Worm (Caenorhabditis elegans) whole organism, L4 larva: Measurements from ENCODE around the gene lact-7.

Source experiments
- D1046.2 ChIP-seq: fragments of 200-800 bp; sonication (Bioruptor generic); IDR thresholded peaks from 2 replicates; pipeline ENCODE4 v1.3.6; 2022; ENCODE audit warnings: missing genetic modification characterization, missing compliant biosample characterization
- T20F7.1 ChIP-seq: fragments of 200-800 bp; sonication (Bioruptor generic); optimal IDR thresholded peaks from 2 replicates; lab custom pipeline; 2018; ENCODE audit warnings: mild to moderate bottlenecking, missing genetic modification characterization, missing compliant biosample characterization
- Y48G9A.11 ChIP-seq: fragments of 200-800 bp; sonication (Bioruptor generic); IDR thresholded peaks from 2 replicates; pipeline ENCODE4 v1.3.6; 2022; ENCODE audit warnings: missing genetic modification reagents, missing genetic modification characterization, missing compliant biosample characterization
- ZK546.5 ChIP-seq, 2 experiments: sonication (generic microtip); optimal IDR thresholded peaks; 2 replicates each; lab custom pipeline; 2017; ENCODE audit warnings: missing biosample characterization in 2 of 2, missing genetic modification characterization in 2 of 2
- aly-2 ChIP-seq: sonication (generic microtip); optimal IDR thresholded peaks from 2 replicates; lab custom pipeline; 2018; ENCODE audit warnings: missing biosample characterization, missing genetic modification characterization
- ama-1 ChIP-seq: fragments of 150-350 bp; optimal IDR thresholded peaks from 2 replicates; lab custom pipeline; 2014; ENCODE audit warnings: inconsistent platforms, mixed read lengths
- arid-1 ChIP-seq: fragments of 200-800 bp; sonication (Bioruptor generic); conservative IDR thresholded peaks from 2 replicates; pipeline ENCODE4 v1.3.6; 2022; ENCODE audit warnings: missing genetic modification reagents, missing genetic modification characterization, missing compliant biosample characterization
- ceh-20 ChIP-seq: fragments of 200-800 bp; sonication (Bioruptor generic); IDR thresholded peaks from 2 replicates; pipeline ENCODE4 v1.3.6; 2022; ENCODE audit warnings: missing genetic modification reagents, missing genetic modification characterization, missing compliant biosample characterization
- ceh-28 ChIP-seq: fragments of 150-350 bp; optimal IDR thresholded peaks from 2 replicates; lab custom pipeline; 2014; ENCODE audit warnings: missing biosample characterization, missing genetic modification reagents, missing genetic modification characterization
- ceh-82 ChIP-seq: sonication (generic microtip); optimal IDR thresholded peaks from 2 replicates; lab custom pipeline; 2017; ENCODE audit warnings: missing biosample characterization, missing genetic modification characterization
- daf-16 ChIP-seq, 3 experiments: sonication (generic microtip); optimal IDR thresholded peaks; 2 replicates each; lab custom pipeline; 2016 to 2017; ENCODE audit warnings: missing genetic modification characterization in 3 of 3, missing genetic modification reagents in 3 of 3, mild to moderate bottlenecking in 2 of 3, missing compliant biosample characterization in 2 of 3, missing biosample characterization in 1 of 3, moderate library complexity in 1 of 3
- daf-19 ChIP-seq: fragments of 200-800 bp; sonication (Bioruptor generic); conservative IDR thresholded peaks from 2 replicates; pipeline ENCODE4 v1.3.6; 2022; ENCODE audit warnings: missing genetic modification characterization, missing compliant biosample characterization
- dmd-6 ChIP-seq: fragments of 200-800 bp; sonication (Bioruptor generic); IDR thresholded peaks from 2 replicates; pipeline ENCODE4 v1.3.6; 2022; ENCODE audit warnings: missing genetic modification reagents, missing genetic modification characterization, missing compliant biosample characterization
- dmd-9 ChIP-seq: fragments of 200-800 bp; sonication (Bioruptor generic); IDR thresholded peaks from 2 replicates; pipeline ENCODE4 v1.3.6; 2022; ENCODE audit warnings: missing genetic modification reagents, missing genetic modification characterization, missing compliant biosample characterization
- dpl-1 ChIP-seq: fragments of 150-350 bp; optimal IDR thresholded peaks from 2 replicates; lab custom pipeline; 2014; ENCODE audit warnings: missing biosample characterization, missing genetic modification reagents, missing genetic modification characterization
- duxl-1 ChIP-seq: sonication (generic microtip); optimal IDR thresholded peaks from 2 replicates; lab custom pipeline; 2016; ENCODE audit warnings: mild to moderate bottlenecking, missing genetic modification characterization, moderate library complexity, missing compliant biosample characterization; ENCODE audit not compliant: poor library complexity
- dve-1 ChIP-seq: sonication (generic microtip); optimal IDR thresholded peaks from 2 replicates; lab custom pipeline; 2017; ENCODE audit warnings: antibody characterized with exemption, mild to moderate bottlenecking, missing genetic modification characterization, missing compliant biosample characterization; ENCODE audit not compliant: insufficient read depth
- egl-27 ChIP-seq: sonication (generic microtip); optimal IDR thresholded peaks from 3 replicates; lab custom pipeline; 2017; ENCODE audit warnings: missing biosample characterization, missing genetic modification reagents, missing genetic modification characterization
- egl-43 ChIP-seq: fragments of 200-800 bp; sonication (Bioruptor generic); IDR thresholded peaks from 2 replicates; pipeline ENCODE4 v1.3.6; 2022; ENCODE audit warnings: missing genetic modification reagents, missing genetic modification characterization, missing compliant biosample characterization
- fos-1 ChIP-seq: fragments of 150-350 bp; optimal IDR thresholded peaks from 2 replicates; lab custom pipeline; 2014; ENCODE audit warnings: missing biosample characterization, missing genetic modification characterization
- hif-1 ChIP-seq, 2 experiments: sonication (generic microtip); optimal IDR thresholded peaks; 2 replicates each; lab custom pipeline; 2016 to 2017; ENCODE audit warnings: missing compliant biosample characterization in 2 of 2, missing genetic modification characterization in 2 of 2, missing genetic modification reagents in 2 of 2, missing genotype in 2 of 2, mild to moderate bottlenecking in 1 of 2
- hlh-11 ChIP-seq: fragments of 200-800 bp; sonication (Bioruptor generic); optimal IDR thresholded peaks from 2 replicates; lab custom pipeline; 2018; ENCODE audit warnings: mild to moderate bottlenecking, missing genetic modification characterization, missing compliant biosample characterization
- hmg-1.1 ChIP-seq: fragments of 200-800 bp; sonication (Bioruptor generic); IDR thresholded peaks from 2 replicates; pipeline ENCODE4 v1.3.6; 2022; ENCODE audit warnings: missing genetic modification reagents, missing genetic modification characterization, missing compliant biosample characterization
- jun-1 ChIP-seq: fragments of 150-350 bp; optimal IDR thresholded peaks from 2 replicates; lab custom pipeline; 2014; ENCODE audit warnings: missing biosample characterization, missing genetic modification reagents, missing genetic modification characterization
- lim-7 ChIP-seq: fragments of 200-800 bp; sonication (Bioruptor generic); IDR thresholded peaks from 2 replicates; pipeline ENCODE4 v1.3.6; 2022; ENCODE audit warnings: missing genetic modification characterization, missing compliant biosample characterization
- lin-1 ChIP-seq: fragments of 200-800 bp; sonication (Bioruptor generic); IDR thresholded peaks from 2 replicates; pipeline ENCODE4 v1.3.6; 2022; ENCODE audit warnings: missing genetic modification reagents, missing genetic modification characterization, missing compliant biosample characterization
- lin-13 ChIP-seq: fragments of 150-350 bp; optimal IDR thresholded peaks from 2 replicates; lab custom pipeline; 2014; ENCODE audit warnings: missing biosample characterization, missing genetic modification reagents, missing genetic modification characterization
- lin-15B ChIP-seq: fragments of 150-350 bp; sonication (generic microtip); optimal IDR thresholded peaks from 3 replicates; lab custom pipeline; 2014; ENCODE audit warnings: missing biosample characterization, missing genetic modification characterization
- lin-29 ChIP-seq: fragments of 200-800 bp; sonication (Bioruptor generic); IDR thresholded peaks from 2 replicates; pipeline ENCODE4 v1.3.6; 2022; ENCODE audit warnings: missing genetic modification reagents, missing genetic modification characterization, missing compliant biosample characterization
- lsy-2 ChIP-seq, 2 experiments: fragments of 150-350 bp in 1 of 2; sonication (generic microtip) in 1 of 2; optimal IDR thresholded peaks; 2 replicates each; lab custom pipeline; 2014 to 2017; ENCODE audit warnings: missing biosample characterization in 2 of 2, missing genetic modification characterization in 2 of 2
- mdl-1 ChIP-seq, 2 experiments: fragments of 150-350 bp in 1 of 2; sonication (generic microtip) in 1 of 2; optimal IDR thresholded peaks; 2 replicates each; lab custom pipeline; 2014 to 2017; ENCODE audit warnings: missing biosample characterization in 2 of 2, missing genetic modification characterization in 2 of 2
- mdt-29 ChIP-seq: fragments of 200-800 bp; sonication (Bioruptor generic); IDR thresholded peaks from 2 replicates; pipeline ENCODE4 v1.3.6; 2022; ENCODE audit warnings: missing genetic modification reagents, missing genetic modification characterization, missing compliant biosample characterization
- mxl-3 ChIP-seq: fragments of 200-800 bp; sonication (Bioruptor generic); optimal IDR thresholded peaks from 2 replicates; lab custom pipeline; 2018; ENCODE audit warnings: mild to moderate bottlenecking, missing genetic modification characterization, missing compliant biosample characterization
- nhr-28 ChIP-seq: fragments of 150-350 bp; optimal IDR thresholded peaks from 2 replicates; lab custom pipeline; 2014; ENCODE audit warnings: missing biosample characterization, missing genetic modification characterization
- nhr-42 ChIP-seq: fragments of 200-800 bp; sonication (Bioruptor generic); IDR thresholded peaks from 2 replicates; pipeline ENCODE4 v1.3.6; 2022; ENCODE audit warnings: missing genetic modification characterization, missing compliant biosample characterization
- nhr-48 ChIP-seq: sonication (generic microtip); optimal IDR thresholded peaks from 2 replicates; lab custom pipeline; 2016; ENCODE audit warnings: mild to moderate bottlenecking, missing genetic modification characterization, missing compliant biosample characterization
- nhr-6 ChIP-seq: fragments of 150-350 bp; optimal IDR thresholded peaks from 2 replicates; lab custom pipeline; 2014; ENCODE audit warnings: missing biosample characterization, missing genetic modification characterization
- nhr-76 ChIP-seq: fragments of 150-350 bp; optimal IDR thresholded peaks from 2 replicates; lab custom pipeline; 2014; ENCODE audit warnings: missing biosample characterization, missing genetic modification characterization
- pha-4 ChIP-seq, 2 experiments: fragments of 150-350 bp in 1 of 2; fragments of 200-800 bp in 1 of 2; sonication (Bioruptor generic) in 1 of 2; IDR thresholded peaks in 1 of 2; optimal IDR thresholded peaks in 1 of 2; 2 replicates each; pipeline versions ENCODE4 v1.3.6 to Lab custom; 2014 to 2022; ENCODE audit warnings: missing genetic modification characterization in 2 of 2, missing genetic modification reagents in 2 of 2, missing biosample characterization in 1 of 2, missing compliant biosample characterization in 1 of 2
- rbr-2 ChIP-seq: sonication (generic microtip); optimal IDR thresholded peaks from 2 replicates; lab custom pipeline; 2016; ENCODE audit warnings: missing genotype, missing genetic modification characterization, missing compliant biosample characterization
- saeg-2 ChIP-seq: fragments of 200-800 bp; sonication (Bioruptor generic); IDR thresholded peaks from 2 replicates; pipeline ENCODE4 v1.3.6; 2022; ENCODE audit warnings: missing genetic modification reagents, missing genetic modification characterization, missing compliant biosample characterization
- sdz-12 ChIP-seq: fragments of 200-800 bp; sonication (Bioruptor generic); optimal IDR thresholded peaks from 2 replicates; lab custom pipeline; 2018; ENCODE audit warnings: mild to moderate bottlenecking, missing genetic modification characterization, missing compliant biosample characterization
- skn-1 ChIP-seq: fragments of 150-350 bp; optimal IDR thresholded peaks from 2 replicates; lab custom pipeline; 2014; ENCODE audit warnings: missing biosample characterization, missing genetic modification characterization
- snpc-1.2 ChIP-seq: fragments of 200-800 bp; sonication (Bioruptor generic); IDR thresholded peaks from 2 replicates; pipeline ENCODE4 v1.3.6; 2022; ENCODE audit warnings: missing genetic modification reagents, missing genetic modification characterization, missing compliant biosample characterization
- snpc-4 ChIP-seq: fragments of 150-350 bp; optimal IDR thresholded peaks from 2 replicates; lab custom pipeline; 2014; ENCODE audit warnings: missing biosample characterization, missing genetic modification characterization
- spr-3 ChIP-seq: fragments of 200-800 bp; sonication (Bioruptor generic); optimal IDR thresholded peaks from 2 replicates; lab custom pipeline; 2018; ENCODE audit warnings: mild to moderate bottlenecking, missing genetic modification characterization, missing compliant biosample characterization
- unc-62 ChIP-seq, 3 experiments: fragments of 150-350 bp in 1 of 3; sonication (generic microtip); optimal IDR thresholded peaks in 2 of 3; peaks in 1 of 3; 1 replicate in 1 of 3; 2 replicates in 2 of 3; lab custom pipeline; 2014 to 2017; ENCODE audit warnings: missing biosample characterization in 3 of 3, missing genetic modification characterization in 3 of 3, missing genetic modification reagents in 3 of 3, missing genotype in 1 of 3
- zfp-2 ChIP-seq: sonication (generic microtip); optimal IDR thresholded peaks from 2 replicates; lab custom pipeline; 2016; ENCODE audit warnings: mild to moderate bottlenecking, missing genetic modification characterization, missing compliant biosample characterization
- zip-11 ChIP-seq: fragments of 200-800 bp; sonication (Bioruptor generic); IDR thresholded peaks from 2 replicates; pipeline ENCODE4 v1.3.6; 2022; ENCODE audit warnings: missing genetic modification characterization, missing compliant biosample characterization
- ztf-7 ChIP-seq: fragments of 150-350 bp; optimal IDR thresholded peaks from 2 replicates; lab custom pipeline; 2014; ENCODE audit warnings: missing biosample characterization, missing genetic modification characterization

The lact-7 gene

ce11 chrX:11757666-11758065 is 1.2 kb upstream of the lact-7 start:
- TF ChIP-seq lsy-2 (tag; optimal IDR thresholded peaks at IDR 0.05; lab: Kevin White, UChicago) (no peak), ama-1 (lab: Kevin White, UChicago) (no peak), dmd-9 (peak; percentile 83), lin-29 (GFP tag; lab: Robert Waterston, UW) (peak; percentile 82), snpc-4 (no peak), arid-1 (GFP tag; lab: Robert Waterston, UW) (peak; percentile 89), egl-43 (GFP tag; lab: Robert Waterston, UW) (peak; percentile 98), Y48G9A.11 (peak; percentile 66; the same call in 1 of the 2 replicates), mdt-29 (peak; percentile 68; the same call in 1 of the 2 replicates), lin-13 (no peak), lim-7 (GFP tag; lab: Robert Waterston, UW) (peak; percentile 98), ceh-28 (tag; lab: Kevin White, UChicago) (no peak), T20F7.1 (peak; percentile 64), daf-19 (peak; percentile 84), spr-3 (GFP tag; lab: Kevin White, UChicago) (peak; percentile 85), lin-15B (tag; lab: Kevin White, UChicago) (no peak), ceh-82 (tag; lab: Kevin White, UChicago) (no peak), ztf-7 (tag; lab: Kevin White, UChicago) (peak; percentile 69), nhr-42 (GFP tag; lab: Robert Waterston, UW) (0 out of 2 replicates have a peak, but pooled peaks have one; percentile 64), hif-1 (tag; optimal IDR thresholded peaks at IDR 0.05; lab: Kevin White, UChicago) (peak; percentile 8 to 57), snpc-1.2 (GFP tag; lab: Robert Waterston, UW) (peak; percentile 94), mxl-3 (peak; percentile 60), nhr-28 (no peak), dve-1 (no peak), zip-11 (GFP tag; lab: Robert Waterston, UW) (peak; percentile 79; the same call in 1 of the 2 replicates), nhr-48 (peak; percentile 71), lin-1 (GFP tag; lab: Robert Waterston, UW) (peak; percentile 87), sdz-12 (GFP tag; lab: Kevin White, UChicago) (peak; percentile 86), nhr-6 (tag; lab: Kevin White, UChicago) (peak; percentile 33), saeg-2 (GFP tag; lab: Robert Waterston, UW) (peak; percentile 67; the same call in 1 of the 2 replicates), daf-16 (GFP tag; optimal IDR thresholded peaks at IDR 0.05; lab: Kevin White, UChicago) (peak; percentile 28 to 90), daf-16 (tag; optimal IDR thresholded peaks at IDR 0.05; lab: Kevin White, UChicago) (peak; percentile 72), rbr-2 (tag; lab: Kevin White, UChicago) (peak; percentile 85), ZK546.5 (tag; optimal IDR thresholded peaks at IDR 0.05; lab: Kevin White, UChicago) (no peak), nhr-76 (no peak), unc-62 (GFP tag; optimal IDR thresholded peaks at IDR 0.05 in 1 of 2; lab: Kevin White, UChicago) (peak in 1 of 2 experiments; percentile 84), unc-62 (tag; optimal IDR thresholded peaks at IDR 0.05; lab: Kevin White, UChicago) (no peak), hlh-11 (tag; lab: Kevin White, UChicago) (no peak), egl-27 (tag; lab: Kevin White, UChicago) (no peak), pha-4 (GFP tag; IDR thresholded peaks at IDR 0.05; lab: Robert Waterston, UW) (peak; percentile 95), pha-4 (tag; optimal IDR thresholded peaks at IDR 0.05; lab: Kevin White, UChicago) (no peak), zfp-2 (tag; lab: Kevin White, UChicago) (peak; percentile 7), duxl-1 (peak; percentile 92), fos-1 (tag; lab: Kevin White, UChicago) (no peak), D1046.2 (GFP tag; lab: Robert Waterston, UW) (no peak; the same call in none of the 2 replicates), hmg-1.1 (GFP tag; lab: Robert Waterston, UW) (peak; percentile 96), dmd-6 (GFP tag; lab: Robert Waterston, UW) (peak; percentile 77), dpl-1 (GFP tag; lab: Kevin White, UChicago) (peak; percentile 29), mdl-1 (tag; optimal IDR thresholded peaks at IDR 0.05; lab: Kevin White, UChicago) (peak; percentile 16 to 55), skn-1 (tag; lab: Kevin White, UChicago) (no peak), aly-2 (tag; lab: Kevin White, UChicago) (no peak), ceh-20 (GFP tag; lab: Robert Waterston, UW) (peak; percentile 88), jun-1 (no peak)
